Worm (Caenorhabditis elegans) whole organism, L4 larva: Measurements from ENCODE around the gene srh-11.

ENCODE experiments used
- F10B5.3 ChIP-seq: sonication (generic microtip); optimal IDR thresholded peaks from 2 replicates; lab custom pipeline; 2016; ENCODE audit warnings: mild to moderate bottlenecking, missing genetic modification characterization, missing compliant biosample characterization
- F26F4.8 ChIP-seq: fragments of 200-800 bp; sonication (Bioruptor generic); conservative IDR thresholded peaks from 2 replicates; pipeline ENCODE4 v1.3.6; 2022; ENCODE audit warnings: missing genetic modification characterization, missing compliant biosample characterization
- F49E8.2 ChIP-seq: sonication (generic microtip); optimal IDR thresholded peaks from 2 replicates; lab custom pipeline; 2016; ENCODE audit warnings: missing compliant biosample characterization, mild to moderate bottlenecking, missing genetic modification characterization, borderline replicate concordance
- T20F7.1 ChIP-seq: fragments of 200-800 bp; sonication (Bioruptor generic); optimal IDR thresholded peaks from 2 replicates; lab custom pipeline; 2018; ENCODE audit warnings: mild to moderate bottlenecking, missing genetic modification characterization, missing compliant biosample characterization
- T26A8.4 ChIP-seq: fragments of 200-800 bp; sonication (Bioruptor generic); IDR thresholded peaks from 2 replicates; pipeline ENCODE4 v1.3.6; 2022; ENCODE audit warnings: missing genetic modification characterization, missing compliant biosample characterization
- Y105C5A.15 ChIP-seq: fragments of 200-800 bp; sonication (Bioruptor generic); IDR thresholded peaks from 2 replicates; pipeline ENCODE4 v1.3.6; 2022; ENCODE audit warnings: missing genetic modification characterization, missing compliant biosample characterization
- ZK337.2 ChIP-seq: fragments of 200-800 bp; sonication (Bioruptor generic); IDR thresholded peaks from 2 replicates; pipeline ENCODE4 v1.3.6; 2022; ENCODE audit warnings: missing genetic modification reagents, missing genetic modification characterization, missing compliant biosample characterization
- ZK546.5 ChIP-seq, 2 experiments: sonication (generic microtip); optimal IDR thresholded peaks; 2 replicates each; lab custom pipeline; 2017; ENCODE audit warnings: missing biosample characterization in 2 of 2, missing genetic modification characterization in 2 of 2
- aha-1 ChIP-seq: fragments of 150-350 bp; peaks from one replicate; lab custom pipeline; 2014; ENCODE audit warnings: missing biosample characterization, missing genetic modification characterization
- aly-2 ChIP-seq: sonication (generic microtip); optimal IDR thresholded peaks from 2 replicates; lab custom pipeline; 2018; ENCODE audit warnings: missing biosample characterization, missing genetic modification characterization
- ama-1 ChIP-seq: fragments of 150-350 bp; optimal IDR thresholded peaks from 2 replicates; lab custom pipeline; 2014; ENCODE audit warnings: inconsistent platforms, mixed read lengths
- arid-1 ChIP-seq: fragments of 200-800 bp; sonication (Bioruptor generic); conservative IDR thresholded peaks from 2 replicates; pipeline ENCODE4 v1.3.6; 2022; ENCODE audit warnings: missing genetic modification reagents, missing genetic modification characterization, missing compliant biosample characterization
- ceh-44 ChIP-seq: fragments of 200-800 bp; sonication (Bioruptor generic); IDR thresholded peaks from 2 replicates; pipeline ENCODE4 v1.3.6; 2022; ENCODE audit warnings: missing genetic modification reagents, missing genetic modification characterization, missing compliant biosample characterization
- ceh-62 ChIP-seq: sonication (generic microtip); optimal IDR thresholded peaks from 2 replicates; lab custom pipeline; 2017; ENCODE audit warnings: missing biosample characterization, missing genetic modification characterization
- ceh-82 ChIP-seq: sonication (generic microtip); optimal IDR thresholded peaks from 2 replicates; lab custom pipeline; 2017; ENCODE audit warnings: missing biosample characterization, missing genetic modification characterization
- daf-16 ChIP-seq, 3 experiments: sonication (generic microtip); optimal IDR thresholded peaks; 2 replicates each; lab custom pipeline; 2016 to 2017; ENCODE audit warnings: missing genetic modification characterization in 3 of 3, missing genetic modification reagents in 3 of 3, mild to moderate bottlenecking in 2 of 3, missing compliant biosample characterization in 2 of 3, missing biosample characterization in 1 of 3, moderate library complexity in 1 of 3
- daf-8 ChIP-seq: fragments of 200-800 bp; sonication (Bioruptor generic); IDR thresholded peaks from 2 replicates; pipeline ENCODE4 v1.3.6; 2022; ENCODE audit warnings: missing genetic modification characterization, missing compliant biosample characterization
- dmd-8 ChIP-seq: fragments of 200-800 bp; sonication (Bioruptor generic); IDR thresholded peaks from 2 replicates; pipeline ENCODE4 v1.3.6; 2022; ENCODE audit warnings: missing genetic modification characterization, missing compliant biosample characterization
- dpl-1 ChIP-seq: fragments of 150-350 bp; optimal IDR thresholded peaks from 2 replicates; lab custom pipeline; 2014; ENCODE audit warnings: missing biosample characterization, missing genetic modification reagents, missing genetic modification characterization
- duxl-1 ChIP-seq: sonication (generic microtip); optimal IDR thresholded peaks from 2 replicates; lab custom pipeline; 2016; ENCODE audit warnings: mild to moderate bottlenecking, missing genetic modification characterization, moderate library complexity, missing compliant biosample characterization; ENCODE audit not compliant: poor library complexity
- gei-8 ChIP-seq: fragments of 200-800 bp; sonication (Bioruptor generic); optimal IDR thresholded peaks from 2 replicates; lab custom pipeline; 2018; ENCODE audit warnings: mild to moderate bottlenecking, missing genetic modification characterization, missing compliant biosample characterization
- hlh-11 ChIP-seq: fragments of 200-800 bp; sonication (Bioruptor generic); optimal IDR thresholded peaks from 2 replicates; lab custom pipeline; 2018; ENCODE audit warnings: mild to moderate bottlenecking, missing genetic modification characterization, missing compliant biosample characterization
- jun-1 ChIP-seq: fragments of 150-350 bp; optimal IDR thresholded peaks from 2 replicates; lab custom pipeline; 2014; ENCODE audit warnings: missing biosample characterization, missing genetic modification reagents, missing genetic modification characterization
- lim-7 ChIP-seq: fragments of 200-800 bp; sonication (Bioruptor generic); IDR thresholded peaks from 2 replicates; pipeline ENCODE4 v1.3.6; 2022; ENCODE audit warnings: missing genetic modification characterization, missing compliant biosample characterization
- lin-1 ChIP-seq: fragments of 200-800 bp; sonication (Bioruptor generic); IDR thresholded peaks from 2 replicates; pipeline ENCODE4 v1.3.6; 2022; ENCODE audit warnings: missing genetic modification reagents, missing genetic modification characterization, missing compliant biosample characterization
- lin-15B ChIP-seq: fragments of 150-350 bp; sonication (generic microtip); optimal IDR thresholded peaks from 3 replicates; lab custom pipeline; 2014; ENCODE audit warnings: missing biosample characterization, missing genetic modification characterization
- lin-38 ChIP-seq: fragments of 200-800 bp; sonication (Bioruptor generic); IDR thresholded peaks from 2 replicates; pipeline ENCODE4 v1.3.6; 2022; ENCODE audit warnings: missing genetic modification reagents, missing genetic modification characterization, missing compliant biosample characterization
- lin-39 ChIP-seq: fragments of 150-350 bp; optimal IDR thresholded peaks from 2 replicates; lab custom pipeline; 2014; ENCODE audit warnings: missing biosample characterization, missing genetic modification reagents, missing genetic modification characterization
- lir-3 ChIP-seq: sonication (generic microtip); optimal IDR thresholded peaks from 2 replicates; lab custom pipeline; 2016; ENCODE audit warnings: mild to moderate bottlenecking, missing genetic modification characterization, missing compliant biosample characterization
- lsy-2 ChIP-seq, 2 experiments: fragments of 150-350 bp in 1 of 2; sonication (generic microtip) in 1 of 2; optimal IDR thresholded peaks; 2 replicates each; lab custom pipeline; 2014 to 2017; ENCODE audit warnings: missing biosample characterization in 2 of 2, missing genetic modification characterization in 2 of 2
- mxl-2 ChIP-seq: fragments of 200-800 bp; sonication (Bioruptor generic); conservative IDR thresholded peaks from 2 replicates; pipeline ENCODE4 v1.3.6; 2022; ENCODE audit warnings: missing genetic modification reagents, missing genetic modification characterization, missing compliant biosample characterization
- mxl-3 ChIP-seq: fragments of 200-800 bp; sonication (Bioruptor generic); optimal IDR thresholded peaks from 2 replicates; lab custom pipeline; 2018; ENCODE audit warnings: mild to moderate bottlenecking, missing genetic modification characterization, missing compliant biosample characterization
- nhr-11 ChIP-seq: fragments of 150-350 bp; optimal IDR thresholded peaks from 2 replicates; lab custom pipeline; 2014; ENCODE audit warnings: missing biosample characterization, missing genetic modification characterization
- nhr-111 ChIP-seq: fragments of 200-800 bp; sonication (Bioruptor generic); optimal IDR thresholded peaks from 2 replicates; lab custom pipeline; 2018; ENCODE audit warnings: mild to moderate bottlenecking, missing genetic modification characterization, missing compliant biosample characterization
- nhr-6 ChIP-seq: fragments of 150-350 bp; optimal IDR thresholded peaks from 2 replicates; lab custom pipeline; 2014; ENCODE audit warnings: missing biosample characterization, missing genetic modification characterization
- php-3 ChIP-seq: fragments of 200-800 bp; sonication (Bioruptor generic); IDR thresholded peaks from 2 replicates; pipeline ENCODE4 v1.3.6; 2022; ENCODE audit warnings: missing genetic modification reagents, missing genetic modification characterization, missing compliant biosample characterization
- rbr-2 ChIP-seq: sonication (generic microtip); optimal IDR thresholded peaks from 2 replicates; lab custom pipeline; 2016; ENCODE audit warnings: missing genotype, missing genetic modification characterization, missing compliant biosample characterization
- set-16 ChIP-seq: fragments of 200-800 bp; sonication (Bioruptor generic); IDR thresholded peaks from 2 replicates; pipeline ENCODE4 v1.3.6; 2022; ENCODE audit warnings: missing genetic modification reagents, missing genetic modification characterization, missing compliant biosample characterization
- skn-1 ChIP-seq: fragments of 150-350 bp; optimal IDR thresholded peaks from 2 replicates; lab custom pipeline; 2014; ENCODE audit warnings: missing biosample characterization, missing genetic modification characterization
- snpc-1.2 ChIP-seq: fragments of 200-800 bp; sonication (Bioruptor generic); IDR thresholded peaks from 2 replicates; pipeline ENCODE4 v1.3.6; 2022; ENCODE audit warnings: missing genetic modification reagents, missing genetic modification characterization, missing compliant biosample characterization
- snpc-4 ChIP-seq: fragments of 150-350 bp; optimal IDR thresholded peaks from 2 replicates; lab custom pipeline; 2014; ENCODE audit warnings: missing biosample characterization, missing genetic modification characterization
- spr-3 ChIP-seq: fragments of 200-800 bp; sonication (Bioruptor generic); optimal IDR thresholded peaks from 2 replicates; lab custom pipeline; 2018; ENCODE audit warnings: mild to moderate bottlenecking, missing genetic modification characterization, missing compliant biosample characterization
- unc-130 ChIP-seq: sonication (generic microtip); optimal IDR thresholded peaks from 2 replicates; lab custom pipeline; 2016; ENCODE audit warnings: missing genetic modification reagents, missing genetic modification characterization, missing compliant biosample characterization
- unc-62 ChIP-seq, 3 experiments: fragments of 150-350 bp in 1 of 3; sonication (generic microtip); optimal IDR thresholded peaks in 2 of 3; peaks in 1 of 3; 1 replicate in 1 of 3; 2 replicates in 2 of 3; lab custom pipeline; 2014 to 2017; ENCODE audit warnings: missing biosample characterization in 3 of 3, missing genetic modification characterization in 3 of 3, missing genetic modification reagents in 3 of 3, missing genotype in 1 of 3
- vab-7 ChIP-seq: fragments of 200-800 bp; sonication (Bioruptor generic); IDR thresholded peaks from 2 replicates; pipeline ENCODE4 v1.3.6; 2022; ENCODE audit warnings: missing genetic modification reagents, missing genetic modification characterization, missing compliant biosample characterization
- zag-1 ChIP-seq: fragments of 150-350 bp; optimal IDR thresholded peaks from 2 replicates; lab custom pipeline; 2014; ENCODE audit warnings: missing biosample characterization, missing genetic modification characterization
- zfp-2 ChIP-seq: sonication (generic microtip); optimal IDR thresholded peaks from 2 replicates; lab custom pipeline; 2016; ENCODE audit warnings: mild to moderate bottlenecking, missing genetic modification characterization, missing compliant biosample characterization
- zip-2 ChIP-seq: fragments of 150-350 bp; optimal IDR thresholded peaks from 2 replicates; lab custom pipeline; 2014; ENCODE audit warnings: missing biosample characterization, missing genetic modification characterization
- ztf-11 ChIP-seq: fragments of 150-350 bp; optimal IDR thresholded peaks from 2 replicates; lab custom pipeline; 2014; ENCODE audit warnings: missing biosample characterization, missing genetic modification characterization

Gene srh-11

DNA sequence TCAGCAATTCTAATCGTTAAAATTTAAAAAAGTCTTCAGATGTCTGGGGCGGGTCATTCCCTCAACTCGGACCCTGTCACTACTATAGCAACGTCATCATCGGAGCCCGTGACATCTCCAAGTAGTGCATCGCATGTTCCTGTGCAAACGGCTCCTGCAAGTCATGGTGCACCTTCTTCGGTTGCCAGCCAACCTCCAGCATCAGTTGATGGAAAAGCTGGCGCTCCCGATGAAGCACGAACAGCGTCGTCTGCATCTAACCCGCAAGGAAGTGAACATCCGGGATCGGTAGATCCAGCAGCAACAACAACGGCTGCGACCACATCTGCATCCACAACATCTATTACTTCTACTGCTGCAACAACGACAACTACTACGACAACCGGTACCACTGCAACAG, 24.3 kb downstream of the srh-11 start, which contains the start of gene R09F10.3:
Gene R09F10.3 (plus strand): TSS at position 40 of the 400 bp plus-strand sequence.
- TF ChIP-seq zip-2: no peak
- TF ChIP-seq set-16 (GFP tag; lab: Robert Waterston, UW): peak; percentile 46; the same call in 1 of the 2 replicates
- TF ChIP-seq ceh-62 (tag; lab: Kevin White, UChicago): no peak
- no peak for TF ChIP-seq mxl-2 (GFP tag; lab: Robert Waterston, UW)
- no peak for TF ChIP-seq nhr-111 (GFP tag; lab: Kevin White, UChicago)
- no peak for TF ChIP-seq ceh-44 (GFP tag; lab: Robert Waterston, UW)
- 0 out of 2 replicates have a peak, but pooled peaks have one; percentile 42 for TF ChIP-seq F26F4.8 (GFP tag; lab: Robert Waterston, UW)
- TF ChIP-seq T26A8.4: peak; percentile 32; the same call in 1 of the 2 replicates
- TF ChIP-seq unc-62 (GFP tag; optimal IDR thresholded peaks at IDR 0.05 in 1 of 2; lab: Kevin White, UChicago): peak in 1 of 2 experiments; percentile 96
- no peak for TF ChIP-seq unc-62 (tag; optimal IDR thresholded peaks at IDR 0.05; lab: Kevin White, UChicago)
- TF ChIP-seq php-3 (GFP tag; lab: Robert Waterston, UW): 0 out of 2 replicates have a peak, but pooled peaks have one; percentile 27
- no peak for TF ChIP-seq mxl-3

DNA sequence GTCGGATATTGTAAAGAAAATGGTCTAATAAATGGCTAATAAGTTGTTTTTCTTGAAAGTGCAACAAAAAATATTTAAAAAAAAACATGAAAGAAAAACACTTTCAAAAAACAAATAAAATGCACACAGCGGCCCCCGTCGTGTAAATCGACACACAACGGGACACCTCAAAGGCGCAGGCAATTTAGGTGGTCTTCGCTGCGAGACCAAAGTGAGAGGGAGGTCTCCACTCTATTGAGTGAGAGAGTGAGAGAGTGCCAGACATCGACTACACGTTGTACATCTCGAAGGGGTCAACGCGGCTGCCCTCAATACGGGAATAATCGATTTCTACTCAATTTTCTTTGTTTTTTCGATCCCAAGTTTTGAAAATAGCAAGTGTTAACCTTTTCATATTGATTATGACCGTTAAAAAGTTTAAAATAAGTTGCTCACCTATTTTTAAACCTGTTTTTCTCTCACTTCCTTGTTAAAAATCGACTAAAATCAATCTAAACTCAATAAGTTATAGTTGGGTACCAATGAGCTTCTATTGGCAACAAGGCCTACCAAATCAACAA, 32.0 kb downstream of the srh-11 start, which contains the start of gene sec-16A.2:
Gene sec-16A.2 (plus strand): TSS at position 510 of the 560 bp plus-strand sequence.
- TF ChIP-seq T20F7.1 (GFP tag; lab: Kevin White, UChicago) (no peak), daf-8 (GFP tag; lab: Robert Waterston, UW) (no peak), vab-7 (GFP tag; lab: Robert Waterston, UW) (no peak), lin-39 (tag; lab: Kevin White, UChicago) (no peak), daf-16 (GFP tag; optimal IDR thresholded peaks at IDR 0.05; lab: Kevin White, UChicago) (peak in 1 of 2 experiments; percentile 38), daf-16 (tag; optimal IDR thresholded peaks at IDR 0.05; lab: Kevin White, UChicago) (peak; percentile 33), lin-1 (GFP tag; lab: Robert Waterston, UW) (no peak), unc-130 (GFP tag; lab: Kevin White, UChicago) (no peak), spr-3 (GFP tag; lab: Kevin White, UChicago) (no peak), aly-2 (tag; lab: Kevin White, UChicago) (no peak), lim-7 (no peak), mxl-3 (peak; percentile 79), ZK337.2 (GFP tag; lab: Robert Waterston, UW) (no peak), rbr-2 (peak; percentile 61), nhr-11 (tag; lab: Kevin White, UChicago) (peak; percentile 46), duxl-1 (tag; lab: Kevin White, UChicago) (peak; percentile 24), zag-1 (tag; lab: Kevin White, UChicago) (no peak), skn-1 (tag; lab: Kevin White, UChicago) (no peak), ZK546.5 (tag; optimal IDR thresholded peaks at IDR 0.05; lab: Kevin White, UChicago) (no peak), nhr-111 (GFP tag; lab: Kevin White, UChicago) (no peak), ceh-82 (tag; lab: Kevin White, UChicago) (no peak), ztf-11 (tag; lab: Kevin White, UChicago) (no peak), nhr-6 (tag; lab: Kevin White, UChicago) (peak; percentile 92), jun-1 (tag; lab: Kevin White, UChicago) (no peak), dpl-1 (GFP tag; lab: Kevin White, UChicago) (peak; percentile 47), set-16 (GFP tag; lab: Robert Waterston, UW) (no peak), lsy-2 (tag; optimal IDR thresholded peaks at IDR 0.05; lab: Kevin White, UChicago) (peak in 1 of 2 experiments; percentile 79), zip-2 (no peak), aha-1 (tag; lab: Kevin White, UChicago) (peak; percentile 97), lir-3 (no peak), arid-1 (GFP tag; lab: Robert Waterston, UW) (no peak), snpc-1.2 (GFP tag; lab: Robert Waterston, UW) (no peak), gei-8 (GFP tag; lab: Kevin White, UChicago) (no peak), dmd-8 (no peak), hlh-11 (tag; lab: Kevin White, UChicago) (peak; percentile 70), lin-15B (no peak), lin-38 (GFP tag; lab: Robert Waterston, UW) (no peak), ama-1 (no peak), zfp-2 (no peak), snpc-4 (tag; lab: Kevin White, UChicago) (no peak), F10B5.3 (tag; lab: Kevin White, UChicago) (no peak), Y105C5A.15 (GFP tag; lab: Robert Waterston, UW) (no peak), F49E8.2 (tag; lab: Kevin White, UChicago) (no peak)
